Fruit fly (Drosophila melanogaster): ENCODE data around the gene CG14086.

DNA sequence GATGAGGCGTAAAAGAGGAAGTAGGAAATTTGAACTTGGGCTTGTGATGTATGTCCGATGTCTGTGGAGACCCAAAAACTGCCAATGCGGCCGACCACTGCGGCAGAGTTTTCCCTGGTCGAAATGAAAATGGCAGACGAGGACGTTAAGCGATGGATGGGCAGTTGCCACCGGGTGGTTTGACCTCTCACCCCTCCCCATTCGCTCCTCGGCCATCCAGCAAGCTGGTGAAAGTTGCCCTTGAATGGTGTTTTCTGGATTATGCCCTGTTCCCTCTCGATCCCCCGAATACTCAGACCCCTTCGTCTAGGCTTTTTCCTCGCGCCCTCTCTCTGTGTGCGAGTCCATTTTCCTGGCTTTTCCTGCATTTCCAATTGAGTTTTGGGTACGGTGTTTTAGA lies 44.0 kb upstream of the CG14086 start:
- TF ChIP-seq br (optimal IDR thresholded peaks at IDR 0.05) (no peak), phol (tag; optimal IDR thresholded peaks at IDR 0.05) (no peak), Hr39 (optimal IDR thresholded peaks at IDR 0.05) (no peak), danr (GFP tag; IDR thresholded peaks at IDR 0.05) (no peak), dysf (GFP tag; IDR thresholded peaks at IDR 0.05) (no peak), jumu (GFP tag; optimal IDR thresholded peaks at IDR 0.05) (no peak), Abd-B (GFP tag; optimal IDR thresholded peaks at IDR 0.05) (no peak), Hand (GFP tag; optimal IDR thresholded peaks at IDR 0.05) (no peak), gro (GFP tag; optimal IDR thresholded peaks at IDR 0.05) (no peak), inv (GFP tag; IDR thresholded peaks at IDR 0.05; ENCODE audit: partially characterized antibody) (no peak), CG9727 (GFP tag; optimal IDR thresholded peaks at IDR 0.05) (no peak), CG2875 (GFP tag; optimal IDR thresholded peaks at IDR 0.05) (no peak)

Measured in whole organism, embryonic.